Fruit fly (Drosophila melanogaster): ENCODE results near the gene CG9396.

CG9396 gene

DNA sequence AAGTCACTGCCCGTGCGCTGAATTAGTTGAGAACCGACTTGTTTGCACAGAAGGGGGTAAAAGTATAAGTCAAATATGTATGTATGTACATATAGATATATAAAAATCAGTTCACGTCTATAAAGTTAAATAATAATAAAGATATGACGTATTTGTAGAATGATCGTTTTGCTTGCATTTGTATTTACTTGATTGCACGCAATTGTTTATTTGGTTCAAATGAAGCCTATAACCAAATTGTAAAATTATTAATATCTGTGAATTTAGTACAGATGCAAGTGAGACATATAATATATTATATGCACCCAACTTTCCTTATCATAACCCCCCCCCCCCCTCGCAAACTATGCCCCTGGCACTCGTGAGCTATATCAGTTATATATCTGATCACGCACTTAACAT lies 29.1 kb upstream of the CG9396 start (continued):
- TF ChIP-seq CG11504 (tag; optimal IDR thresholded peaks at IDR 0.05) (peak; percentile 66), Drgx (GFP tag; IDR thresholded peaks at IDR 0.05) (no peak), yki (optimal IDR thresholded peaks at IDR 0.05) (no peak), CG18599 (GFP tag; optimal IDR thresholded peaks at IDR 0.05) (peak; percentile 89), Gug (GFP tag; IDR thresholded peaks at IDR 0.05) (no peak), chn (GFP tag; optimal IDR thresholded peaks at IDR 0.05) (no peak), CG12769 (tag; optimal IDR thresholded peaks at IDR 0.05) (peak; percentile 29), BEAF-32 (GFP tag; optimal IDR thresholded peaks at IDR 0.05) (no peak), Dip3 (GFP tag; optimal IDR thresholded peaks at IDR 0.05) (no peak), br (optimal IDR thresholded peaks at IDR 0.05) (no peak), CG7928 (GFP tag; optimal IDR thresholded peaks at IDR 0.05) (peak; percentile 37), CG10431 (GFP tag; optimal IDR thresholded peaks at IDR 0.05) (peak; percentile 29), Myb (GFP tag; optimal IDR thresholded peaks at IDR 0.05) (no peak), BtbVII (GFP tag; optimal IDR thresholded peaks at IDR 0.05) (peak; percentile 78), bsh (GFP tag; optimal IDR thresholded peaks at IDR 0.05) (peak in 1 of 2 experiments; percentile 40), NC2β (GFP tag; optimal IDR thresholded peaks at IDR 0.05) (no peak), CG4360 (GFP tag; IDR thresholded peaks at IDR 0.05) (no peak), Hmr (GFP tag; optimal IDR thresholded peaks at IDR 0.05) (peak; percentile 65), CG3065 (GFP tag; optimal IDR thresholded peaks at IDR 0.05) (no peak), CG8290 (GFP tag; optimal IDR thresholded peaks at IDR 0.05) (no peak), CG8290 (tag; optimal IDR thresholded peaks at IDR 0.05) (peak in 1 of 2 experiments; percentile 0), HLH3B (GFP tag; IDR thresholded peaks at IDR 0.05) (no peak; the same call in 1 of the 2 replicates), Hr78 (GFP tag; optimal IDR thresholded peaks at IDR 0.05) (no peak), CrebB (tag; optimal IDR thresholded peaks at IDR 0.05) (no peak), CG3995 (GFP tag; optimal IDR thresholded peaks at IDR 0.05) (no peak), Rfx (GFP tag; IDR thresholded peaks at IDR 0.05) (no peak), MBD-R2 (GFP tag; IDR thresholded peaks at IDR 0.05) (peak; percentile 11; the same call in 1 of the 2 replicates), CG31441 (GFP tag; IDR thresholded peaks at IDR 0.05) (peak; percentile 50), Hr51 (GFP tag; optimal IDR thresholded peaks at IDR 0.05) (peak in 1 of 2 experiments; percentile 9), twi (tag; optimal IDR thresholded peaks at IDR 0.05) (no peak), crp (GFP tag; optimal IDR thresholded peaks at IDR 0.05) (no peak), corto (GFP tag; optimal IDR thresholded peaks at IDR 0.05) (no peak), CG7357 (GFP tag; IDR thresholded peaks at IDR 0.05) (no peak), CG14710 (tag; optimal IDR thresholded peaks at IDR 0.05) (peak; percentile 19), CG18262 (tag; optimal IDR thresholded peaks at IDR 0.05) (peak; percentile 56), eyg (GFP tag; optimal IDR thresholded peaks at IDR 0.05) (no peak), CG9817 (tag; optimal IDR thresholded peaks at IDR 0.05) (no peak), CG6813 (GFP tag; optimal IDR thresholded peaks at IDR 0.05) (peak; percentile 39), CG6689 (GFP tag; IDR thresholded peaks at IDR 0.05) (peak; percentile 35; the same call in 1 of the 2 replicates), CG30020 (tag; optimal IDR thresholded peaks at IDR 0.05) (no peak), CkIIα-i1 (GFP tag; IDR thresholded peaks at IDR 0.05) (no peak), CG13296 (GFP tag; optimal IDR thresholded peaks at IDR 0.05) (peak; percentile 33), tap (tag; optimal IDR thresholded peaks at IDR 0.05) (peak; percentile 30), grn (GFP tag; optimal IDR thresholded peaks at IDR 0.05) (peak; percentile 85), CG9932 (GFP tag; IDR thresholded peaks at IDR 0.05) (peak; percentile 66), Sox100B (GFP tag; optimal IDR thresholded peaks at IDR 0.05) (peak; percentile 51), CG1603 (tag; optimal IDR thresholded peaks at IDR 0.05) (peak; percentile 29), tin (GFP tag; optimal IDR thresholded peaks at IDR 0.05) (no peak), CG13424 (tag; optimal IDR thresholded peaks at IDR 0.05) (peak; percentile 24), CG7372 (GFP tag; IDR thresholded peaks at IDR 0.05) (peak; percentile 24; the same call in 1 of the 2 replicates), Meics (GFP tag; optimal IDR thresholded peaks at IDR 0.05) (peak; percentile 78)

Data from whole organism, embryonic.